Worm (Caenorhabditis elegans) whole organism, L1 larva: Measurements from ENCODE around the gene C14C11.7.
A peak's percentile ranks its signal among the peaks of the same experiment; 100 is the strongest.

ENCODE experiments used
- ama-1 ChIP-seq: fragments of 150-350 bp; optimal IDR thresholded peaks from 2 replicates; lab custom pipeline; 2014
- elt-2 ChIP-seq: sonication (generic microtip); optimal IDR thresholded peaks from 2 replicates; lab custom pipeline; 2016; ENCODE audit warnings: missing genetic modification characterization, mild to moderate bottlenecking, inconsistent platforms, missing compliant biosample characterization, missing genetic modification reagents
- fos-1 ChIP-seq: fragments of 150-350 bp; optimal IDR thresholded peaks from 2 replicates; lab custom pipeline; 2014; ENCODE audit warnings: missing biosample characterization, missing genetic modification characterization
- skn-1 ChIP-seq: fragments of 150-350 bp; optimal IDR thresholded peaks from 2 replicates; lab custom pipeline; 2014; ENCODE audit warnings: missing biosample characterization, missing genetic modification characterization
- unc-86 ChIP-seq: sonication (generic microtip); optimal IDR thresholded peaks from 2 replicates; lab custom pipeline; 2016; ENCODE audit warnings: missing genetic modification characterization, missing compliant biosample characterization
- ztf-4 ChIP-seq: fragments of 150-350 bp; optimal IDR thresholded peaks from 2 replicates; lab custom pipeline; 2014; ENCODE audit warnings: missing biosample characterization, missing genetic modification characterization

- TF ChIP-seq ama-1 (lab: Kevin White, UChicago) (peak; percentile 77), elt-2 (tag; lab: Kevin White, UChicago) (no peak), fos-1 (tag; lab: Kevin White, UChicago) (no peak), skn-1 (no peak), unc-86 (tag; lab: Kevin White, UChicago) (no peak), ztf-4 (tag; lab: Kevin White, UChicago) (peak; percentile 8)
Observed at ce11 chrV:5701106-5701505, 35.2 kb upstream of the C14C11.7 start.
